Worm (Caenorhabditis elegans): ENCODE results near the gene ula-1.

DNA sequence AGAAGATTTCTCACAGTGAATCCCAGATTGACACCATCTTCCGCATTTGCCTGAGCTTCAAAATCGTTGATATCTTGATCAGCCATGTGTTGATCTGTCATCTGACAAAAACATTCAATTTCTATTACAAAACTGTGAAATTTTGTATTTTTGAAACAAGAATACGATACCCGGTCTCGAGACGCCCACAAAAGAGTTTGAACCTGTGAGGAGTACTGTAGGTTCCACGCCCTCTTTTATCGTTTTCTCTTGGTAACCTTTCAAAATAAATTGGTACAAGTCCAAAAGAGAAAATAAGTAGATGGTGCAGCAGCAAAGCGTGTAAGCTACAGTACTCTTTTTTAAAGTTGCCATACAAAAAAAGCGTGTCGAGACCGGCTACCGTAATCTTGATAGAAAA lies 10.2 kb downstream of the ula-1 start, which contains the start of gene F26F4.12:
- TF ChIP-seq jun-1 (tag; optimal IDR thresholded peaks at IDR 0.05) = no peak
- TF ChIP-seq attf-4 (tag; optimal IDR thresholded peaks at IDR 0.05) = no peak
- TF ChIP-seq unc-62 (GFP tag; optimal IDR thresholded peaks at IDR 0.05 in 1 of 2) = no peak
- TF ChIP-seq unc-62 (tag; optimal IDR thresholded peaks at IDR 0.05) = no peak
- no peak for TF ChIP-seq ces-1 (GFP tag; optimal IDR thresholded peaks at IDR 0.05)
- TF ChIP-seq ceh-20 (GFP tag; IDR thresholded peaks at IDR 0.05) = no peak
- TF ChIP-seq nhr-11 (tag; optimal IDR thresholded peaks at IDR 0.05) = no peak
- TF ChIP-seq R02D3.7 (tag; optimal IDR thresholded peaks at IDR 0.05) = no peak
- no peak for TF ChIP-seq saeg-2 (GFP tag; IDR thresholded peaks at IDR 0.05)
